Fruit fly (Drosophila melanogaster) whole organism, pupa: ENCODE results near the gene dmrt93B.

Experiments
- CG10348 ChIP-seq: fragments of 200-800 bp; sonication (Bioruptor generic); IDR thresholded peaks from 2 replicates; pipeline ENCODE4 v1.3.6; 2022; ENCODE audit warnings: missing biosample characterization, missing genetic modification characterization
- CG12605 ChIP-seq: fragments of 200-800 bp; sonication (Bioruptor generic); IDR thresholded peaks from 2 replicates; pipeline ENCODE4 v1.3.6; 2022; ENCODE audit warnings: missing biosample characterization, missing genetic modification characterization
- CG13204 ChIP-seq: fragments of 200-800 bp; sonication (Bioruptor generic); optimal IDR thresholded peaks from 2 replicates; lab custom pipeline; 2018; ENCODE audit warnings: missing biosample characterization, mild to moderate bottlenecking, missing genetic modification characterization, moderate library complexity
- CG14655 ChIP-seq: fragments of 200-800 bp; sonication (Bioruptor generic); optimal IDR thresholded peaks from 3 replicates; lab custom pipeline; 2017; ENCODE audit warnings: mild to moderate bottlenecking, missing biosample characterization, missing genetic modification reagents, missing genetic modification characterization
- CG15710 ChIP-seq: fragments of 200-800 bp; sonication (Bioruptor generic); optimal IDR thresholded peaks from 2 replicates; lab custom pipeline; 2018; ENCODE audit warnings: missing biosample characterization, mild to moderate bottlenecking, missing genetic modification characterization, moderate library complexity
- CG17806 ChIP-seq: fragments of 200-800 bp; sonication (Bioruptor generic); optimal IDR thresholded peaks from 2 replicates; lab custom pipeline; 2018; ENCODE audit warnings: missing biosample characterization, mild to moderate bottlenecking, missing genetic modification characterization, moderate library complexity
- CG32121 ChIP-seq: fragments of 200-800 bp; sonication (Bioruptor generic); IDR thresholded peaks from 2 replicates; pipeline ENCODE4 v1.3.6; 2022; ENCODE audit warnings: missing biosample characterization, missing genetic modification characterization
- CG34367 ChIP-seq: fragments of 200-800 bp; sonication (Bioruptor generic); optimal IDR thresholded peaks from 2 replicates; lab custom pipeline; 2018; ENCODE audit warnings: missing biosample characterization, mild to moderate bottlenecking, missing genetic modification characterization
- CG4496 ChIP-seq: fragments of 200-800 bp; sonication (Bioruptor generic); IDR thresholded peaks from 3 replicates; pipeline ENCODE4 v1.3.6; 2022; ENCODE audit warnings: missing biosample characterization, missing genetic modification characterization
- CG8159 ChIP-seq: fragments of 200-800 bp; sonication (Bioruptor generic); optimal IDR thresholded peaks from 3 replicates; lab custom pipeline; 2018; ENCODE audit warnings: missing biosample characterization, mild to moderate bottlenecking, missing genetic modification characterization, moderate library complexity
- CG8301 ChIP-seq: fragments of 200-800 bp; sonication (Bioruptor generic); optimal IDR thresholded peaks from 2 replicates; lab custom pipeline; 2018; ENCODE audit warnings: missing biosample characterization, mild to moderate bottlenecking, missing genetic modification characterization
- CG9948 ChIP-seq: fragments of 200-800 bp; sonication (Bioruptor generic); optimal IDR thresholded peaks from 2 replicates; lab custom pipeline; 2018; ENCODE audit warnings: missing biosample characterization, mild to moderate bottlenecking, missing genetic modification characterization, moderate library complexity
- D1 ChIP-seq: fragments of 200-800 bp; sonication (Bioruptor generic); optimal IDR thresholded peaks from 2 replicates; lab custom pipeline; 2018; ENCODE audit warnings: missing biosample characterization, mild to moderate bottlenecking, missing genetic modification characterization, moderate library complexity
- EcR ChIP-seq: fragments of 200-800 bp; sonication (Bioruptor generic); optimal IDR thresholded peaks from 3 replicates; lab custom pipeline; 2019; ENCODE audit warnings: missing biosample characterization, missing genetic modification characterization, mild to moderate bottlenecking, moderate library complexity, missing genetic modification reagents
- Ets98B ChIP-seq: fragments of 200-800 bp; sonication (Bioruptor generic); IDR thresholded peaks from 2 replicates; pipeline ENCODE4 v1.3.6; 2022; ENCODE audit warnings: missing biosample characterization, missing genetic modification characterization
- Pif1A ChIP-seq: fragments of 200-800 bp; sonication (Bioruptor generic); optimal IDR thresholded peaks from 3 replicates; lab custom pipeline; 2016; ENCODE audit warnings: missing biosample characterization, missing genetic modification characterization
- Pif1B ChIP-seq: fragments of 200-800 bp; sonication (Bioruptor generic); optimal IDR thresholded peaks from 3 replicates; lab custom pipeline; 2016; ENCODE audit warnings: missing biosample characterization, missing genetic modification characterization
- Snoo ChIP-seq: fragments of 200-800 bp; sonication (Bioruptor generic); optimal IDR thresholded peaks from 3 replicates; lab custom pipeline; 2017; ENCODE audit warnings: missing biosample characterization, mild to moderate bottlenecking, missing genetic modification characterization, inconsistent platforms
- fd96Ca ChIP-seq: fragments of 200-800 bp; sonication (Bioruptor generic); IDR thresholded peaks from 3 replicates; pipeline ENCODE4 v1.3.6; 2022; ENCODE audit warnings: missing biosample characterization, missing genetic modification characterization
- gl ChIP-seq: fragments of 200-800 bp; sonication (Bioruptor generic); optimal IDR thresholded peaks from 2 replicates; lab custom pipeline; 2018; ENCODE audit warnings: missing biosample characterization, mild to moderate bottlenecking, missing genetic modification characterization
- rn ChIP-seq: fragments of 200-800 bp; sonication (Bioruptor generic); IDR thresholded peaks from 2 replicates; pipeline ENCODE4 v1.3.6; 2022; ENCODE audit warnings: missing biosample characterization, missing genetic modification characterization

dmrt93B gene

DNA sequence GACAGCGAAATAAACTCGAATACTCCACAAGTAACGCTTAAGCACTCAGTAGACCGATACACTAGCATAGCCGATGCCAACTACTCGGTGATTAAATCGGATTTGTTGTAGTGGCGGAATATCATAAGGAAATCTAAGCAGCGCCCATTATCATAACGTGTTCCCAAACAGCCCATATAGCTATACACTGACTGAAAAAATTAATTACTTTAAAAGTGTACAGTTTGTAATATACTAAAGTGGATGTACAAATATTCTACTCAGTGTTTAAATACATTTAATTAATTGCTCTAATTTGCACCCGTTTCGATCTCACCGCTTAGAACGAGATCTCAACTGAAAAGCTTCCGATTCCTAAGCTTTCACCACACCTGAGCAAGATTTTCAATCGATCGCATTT, 25.1 kb upstream of the dmrt93B start, which contains the start of gene CG7079:
CG7079 (minus strand) TSS at position 101 of the 400 bp plus-strand sequence.
- no peak for TF ChIP-seq CG12605 (GFP tag; lab: Robert Waterston, UW)
- no peak for TF ChIP-seq D1
- TF ChIP-seq fd96Ca (GFP tag; lab: Robert Waterston, UW), result no peak
- TF ChIP-seq Ets98B, result no peak
- TF ChIP-seq CG9948 (tag; lab: Kevin White, UChicago), result no peak
- no peak for TF ChIP-seq CG17806 (tag; lab: Kevin White, UChicago)
- TF ChIP-seq rn (GFP tag; lab: Robert Waterston, UW), result no peak
- TF ChIP-seq Pif1B (GFP tag; lab: Kevin White, UChicago), result no peak
- TF ChIP-seq CG13204 (GFP tag; lab: Kevin White, UChicago), result no peak
- TF ChIP-seq CG32121 (GFP tag; lab: Robert Waterston, UW), result no peak
- no peak for TF ChIP-seq CG8301 (tag; lab: Kevin White, UChicago)
- TF ChIP-seq CG15710 (tag; lab: Kevin White, UChicago), result no peak
- TF ChIP-seq CG34367 (tag; lab: Kevin White, UChicago), result no peak
- no peak for TF ChIP-seq Snoo (tag; lab: Kevin White, UChicago)
- TF ChIP-seq CG14655 (GFP tag; lab: Kevin White, UChicago), result no peak
- no peak for TF ChIP-seq CG4496 (GFP tag; lab: Robert Waterston, UW)
- TF ChIP-seq CG10348 (GFP tag; lab: Robert Waterston, UW), result no peak
- TF ChIP-seq EcR (GFP tag; lab: Kevin White, UChicago), result no peak
- TF ChIP-seq, all 21 proteins: peak for 0

DNA sequence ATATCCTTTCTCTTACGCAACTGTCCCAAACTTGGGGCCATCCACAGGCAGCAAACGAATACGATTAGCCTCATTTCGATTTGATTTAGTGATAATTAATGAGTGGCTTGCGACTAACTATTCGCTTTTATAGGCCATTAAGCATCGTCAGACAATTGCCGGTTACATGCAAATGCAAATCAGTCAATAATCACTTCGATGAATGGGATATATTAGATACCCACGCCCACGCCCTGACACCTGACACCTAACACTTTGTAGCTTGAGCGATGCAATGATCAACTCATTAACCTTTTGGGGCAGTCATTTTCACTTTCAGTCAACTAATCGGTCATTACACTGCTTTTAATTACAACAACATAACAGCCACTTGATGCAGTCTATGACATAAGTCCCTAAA, 22.9 kb upstream of the dmrt93B start, which contains the start of gene Jhbp15:
Jhbp15 (minus strand) TSS at position 101 of the 400 bp plus-strand sequence.
- no peak for TF ChIP-seq CG34367 (tag; lab: Kevin White, UChicago)
- no peak for TF ChIP-seq CG17806 (tag; lab: Kevin White, UChicago)
- no peak for TF ChIP-seq Snoo (tag; lab: Kevin White, UChicago)
- no peak for TF ChIP-seq EcR (GFP tag; lab: Kevin White, UChicago)
- no peak for TF ChIP-seq D1
- TF ChIP-seq fd96Ca (GFP tag; lab: Robert Waterston, UW), result no peak
- TF ChIP-seq CG4496 (GFP tag; lab: Robert Waterston, UW), result no peak
- TF ChIP-seq CG9948 (tag; lab: Kevin White, UChicago), result no peak

DNA sequence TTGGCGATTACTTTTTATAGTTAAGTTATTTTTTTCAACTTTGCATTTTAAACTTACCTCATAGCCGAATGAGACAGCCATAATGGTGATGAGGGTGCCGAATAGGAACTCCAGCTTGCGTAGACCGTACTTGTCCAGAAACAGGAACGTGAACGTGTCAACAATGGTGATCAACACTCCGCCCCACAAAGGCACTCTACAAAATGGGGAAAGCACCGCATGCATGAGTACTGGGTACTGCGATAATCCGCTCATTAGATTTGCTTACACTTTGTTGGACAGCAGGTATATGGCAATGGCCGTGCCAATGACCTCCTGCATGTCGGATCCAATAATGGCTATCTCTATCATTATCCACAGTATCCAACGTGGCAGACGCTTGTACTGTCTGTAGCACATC, 16.3 kb upstream of the dmrt93B start:
- no peak for TF ChIP-seq CG4496 (GFP tag; lab: Robert Waterston, UW)
- TF ChIP-seq EcR (GFP tag; lab: Kevin White, UChicago), result no peak
- TF ChIP-seq CG34367 (tag; lab: Kevin White, UChicago), result no peak
- TF ChIP-seq CG15710 (tag; lab: Kevin White, UChicago), result no peak
- no peak for TF ChIP-seq CG17806 (tag; lab: Kevin White, UChicago)
- TF ChIP-seq CG12605 (GFP tag; lab: Robert Waterston, UW), result no peak
- no peak for TF ChIP-seq CG13204 (GFP tag; lab: Kevin White, UChicago)
- TF ChIP-seq rn (GFP tag; lab: Robert Waterston, UW), result no peak
- TF ChIP-seq Snoo (tag; lab: Kevin White, UChicago), result no peak
- no peak for TF ChIP-seq gl (tag; lab: Kevin White, UChicago)
- no peak for TF ChIP-seq CG32121 (GFP tag; lab: Robert Waterston, UW)
- TF ChIP-seq CG8159 (tag; lab: Kevin White, UChicago), result no peak
- no peak for TF ChIP-seq Ets98B
- TF ChIP-seq CG9948 (tag; lab: Kevin White, UChicago), result no peak
- TF ChIP-seq CG14655 (GFP tag; lab: Kevin White, UChicago), result no peak
- no peak for TF ChIP-seq CG10348 (GFP tag; lab: Robert Waterston, UW)

DNA sequence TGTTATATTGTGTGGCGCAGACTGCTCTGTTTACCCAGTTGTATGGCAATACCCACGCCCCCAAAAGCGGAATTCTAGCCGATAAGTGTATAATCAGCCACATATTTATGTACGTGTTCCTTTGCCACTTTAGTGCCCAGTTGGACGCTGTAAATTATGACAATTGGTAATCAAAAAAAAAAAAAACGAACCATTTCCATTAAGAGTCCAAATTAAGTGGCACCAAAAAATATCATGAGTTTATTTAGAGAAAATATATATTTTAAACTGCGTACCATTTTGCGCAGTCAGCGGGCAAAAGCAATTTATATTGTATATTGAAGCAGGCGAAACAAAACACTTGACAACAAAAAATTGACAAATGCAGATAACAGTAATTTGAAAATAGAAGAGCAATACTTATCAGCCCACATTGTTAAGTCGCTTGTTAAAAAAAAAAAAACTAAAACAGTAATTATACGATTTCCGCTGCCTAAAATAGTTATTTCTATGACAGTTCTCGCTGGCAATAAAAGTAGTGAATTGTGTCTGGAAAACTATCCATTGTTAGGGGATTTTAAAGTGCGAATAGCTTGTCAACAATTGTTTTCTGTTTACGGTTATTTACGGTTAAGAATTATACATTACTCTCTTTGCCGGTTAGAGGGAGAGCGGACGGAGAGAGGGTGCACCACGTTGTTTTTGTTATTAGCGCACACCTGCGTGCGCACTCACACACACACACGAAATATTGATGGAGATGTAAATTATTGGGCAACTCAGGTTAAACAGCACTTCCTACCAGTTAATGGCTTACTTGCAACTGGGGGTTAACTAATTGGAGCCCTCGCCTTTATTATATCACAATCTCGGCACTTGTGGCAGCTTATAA, 14.1 kb upstream of the dmrt93B start:
- TF ChIP-seq gl (tag; lab: Kevin White, UChicago) (no peak), Pif1B (GFP tag; lab: Kevin White, UChicago) (no peak), rn (GFP tag; lab: Robert Waterston, UW) (no peak), EcR (GFP tag; lab: Kevin White, UChicago) (no peak), Ets98B (no peak), CG10348 (GFP tag; lab: Robert Waterston, UW) (no peak), Pif1A (GFP tag; lab: Kevin White, UChicago) (no peak), CG4496 (GFP tag; lab: Robert Waterston, UW) (no peak), CG8159 (tag; lab: Kevin White, UChicago) (no peak), D1 (no peak)

DNA sequence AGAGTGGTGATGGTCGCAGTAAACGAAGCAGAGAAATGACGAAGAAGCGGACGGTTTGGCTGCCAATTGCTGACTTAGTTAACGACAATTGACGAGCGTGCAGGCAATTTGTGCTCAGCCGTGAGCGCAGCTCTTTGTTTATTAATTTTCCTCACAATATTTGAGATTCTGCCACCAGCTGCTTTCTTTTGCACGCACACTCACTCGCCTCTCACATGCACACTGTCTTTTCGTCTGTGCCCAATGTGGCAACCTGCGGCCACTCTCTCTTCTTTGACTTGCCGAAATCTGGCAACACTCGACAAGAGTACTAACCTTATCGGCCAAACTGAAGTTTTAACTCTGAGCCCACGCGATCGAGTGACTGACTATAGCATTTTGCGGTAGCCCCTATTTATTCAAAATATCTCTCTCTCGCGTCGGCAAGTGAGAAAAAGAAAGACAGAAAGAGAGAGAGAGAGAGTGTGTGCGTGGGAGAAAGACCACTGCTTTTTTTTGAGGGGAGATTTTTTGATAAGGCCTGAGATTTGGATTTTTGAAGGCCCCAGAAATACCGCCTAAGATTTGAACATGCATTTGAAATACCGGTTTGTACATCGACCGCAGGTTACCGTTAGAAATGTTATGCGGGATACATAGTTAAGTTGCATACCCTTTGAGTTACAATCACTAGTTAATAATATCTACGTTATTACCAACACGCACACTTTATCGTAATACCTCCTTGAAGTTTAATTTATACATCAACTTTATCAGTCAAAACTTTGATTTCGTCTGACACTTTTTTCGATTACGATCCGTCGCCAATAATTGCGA, 13.2 kb upstream of the dmrt93B start, which contains the start of gene Mvl:
Mvl (minus strand) TSS at position 371 of the 816 bp plus-strand sequence.
- TF ChIP-seq CG13204 (GFP tag; lab: Kevin White, UChicago) (no peak), CG12605 (GFP tag; lab: Robert Waterston, UW) (0 out of 2 replicates have a peak, but pooled peaks have one; percentile 12), Pif1A (GFP tag; lab: Kevin White, UChicago) (no peak), CG8301 (tag; lab: Kevin White, UChicago) (no peak), CG14655 (GFP tag; lab: Kevin White, UChicago) (no peak), CG17806 (tag; lab: Kevin White, UChicago) (no peak), CG4496 (GFP tag; lab: Robert Waterston, UW) (peak; percentile 55; the same call in 2 of the 3 replicates), rn (GFP tag; lab: Robert Waterston, UW) (no peak), Ets98B (peak; percentile 41; the same call in 1 of the 2 replicates), EcR (GFP tag; lab: Kevin White, UChicago) (peak; percentile 86), D1 (no peak), CG34367 (tag; lab: Kevin White, UChicago) (no peak)
